Worm (Caenorhabditis elegans): Measurements from ENCODE around the gene hadb-1.

- no peak for TF ChIP-seq fos-1 (tag; optimal IDR thresholded peaks at IDR 0.05)
- TF ChIP-seq lin-13 (GFP tag; optimal IDR thresholded peaks at IDR 0.05): no peak
- no peak for TF ChIP-seq nhr-237 (tag; optimal IDR thresholded peaks at IDR 0.05)
- no peak for TF ChIP-seq nhr-41 (GFP tag; IDR thresholded peaks at IDR 0.05)
- no peak for TF ChIP-seq nhr-25 (tag; optimal IDR thresholded peaks at IDR 0.05; ENCODE audit: borderline replicate concordance, insufficient read depth)
- TF ChIP-seq ZK337.2 (GFP tag; IDR thresholded peaks at IDR 0.05): no peak
- TF ChIP-seq daf-12 (tag; optimal IDR thresholded peaks at IDR 0.05): no peak
- no peak for TF ChIP-seq spr-3 (GFP tag; optimal IDR thresholded peaks at IDR 0.05)
- TF ChIP-seq ama-1 (optimal IDR thresholded peaks at IDR 0.05): no peak
- no peak for TF ChIP-seq aly-2 (tag; optimal IDR thresholded peaks at IDR 0.05)
- no peak for TF ChIP-seq aha-1 (tag)
These were observed 855 bp upstream of the hadb-1 start for ce11 chrIII:8689143-8689542.
